Worm (Caenorhabditis elegans) whole organism, early embryonic: ENCODE measurements around the gene C27C12.4.

ENCODE experiments used
- B0310.2 ChIP-seq: sonication (generic microtip); optimal IDR thresholded peaks from 2 replicates; lab custom pipeline; 2016; ENCODE audit warnings: mild to moderate bottlenecking, missing genetic modification characterization, missing compliant biosample characterization
- F13C5.2 ChIP-seq: sonication (generic microtip); optimal IDR thresholded peaks from 2 replicates; lab custom pipeline; 2017; ENCODE audit warnings: mild to moderate bottlenecking, missing genetic modification characterization, inconsistent platforms, missing compliant biosample characterization
- aly-1 ChIP-seq: sonication (generic microtip); optimal IDR thresholded peaks from 2 replicates; lab custom pipeline; 2016; ENCODE audit warnings: missing genetic modification characterization, missing compliant biosample characterization
- ama-1 ChIP-seq: fragments of 150-350 bp; optimal IDR thresholded peaks from 2 replicates; lab custom pipeline; 2014
- ceh-13 ChIP-seq: fragments of 200-800 bp; sonication (Bioruptor generic); optimal IDR thresholded peaks from 2 replicates; lab custom pipeline; 2018; ENCODE audit warnings: mild to moderate bottlenecking, missing genetic modification characterization, missing compliant biosample characterization
- ceh-36 ChIP-seq: sonication (generic microtip); optimal IDR thresholded peaks from 2 replicates; lab custom pipeline; 2016; ENCODE audit warnings: missing genetic modification characterization, inconsistent platforms, missing compliant biosample characterization
- ets-7 ChIP-seq: sonication (generic microtip); optimal IDR thresholded peaks from 2 replicates; lab custom pipeline; 2016; ENCODE audit warnings: missing genotype, missing genetic modification characterization, missing compliant biosample characterization
- flt-1 ChIP-seq: fragments of 200-800 bp; sonication (Bioruptor generic); IDR thresholded peaks from 2 replicates; pipeline ENCODE4 v1.3.6; 2022; ENCODE audit warnings: missing genetic modification characterization, missing compliant biosample characterization
- hmbx-1 ChIP-seq: sonication (generic microtip); optimal IDR thresholded peaks from 2 replicates; lab custom pipeline; 2016; ENCODE audit warnings: mild to moderate bottlenecking, missing genetic modification characterization, missing compliant biosample characterization
- hmg-4 ChIP-seq: fragments of 200-800 bp; sonication (Bioruptor generic); optimal IDR thresholded peaks from 2 replicates; lab custom pipeline; 2018; ENCODE audit warnings: mild to moderate bottlenecking, missing genetic modification characterization, missing compliant biosample characterization
- hnd-1 ChIP-seq: sonication (generic microtip); optimal IDR thresholded peaks from 2 replicates; lab custom pipeline; 2016; ENCODE audit warnings: missing genetic modification characterization, missing compliant biosample characterization
- pes-1 ChIP-seq: fragments of 200-800 bp; sonication (Bioruptor generic); IDR thresholded peaks from 2 replicates; pipeline ENCODE4 v1.3.6; 2022; ENCODE audit warnings: missing genetic modification reagents, missing genetic modification characterization, missing compliant biosample characterization
- scrt-1 ChIP-seq: fragments of 200-800 bp; sonication (Bioruptor generic); IDR thresholded peaks from 2 replicates; pipeline ENCODE4 v1.3.6; 2022; ENCODE audit warnings: missing genetic modification characterization, missing compliant biosample characterization
- sea-1 ChIP-seq: fragments of 200-800 bp; sonication (Bioruptor generic); conservative IDR thresholded peaks from 2 replicates; pipeline ENCODE4 v1.3.6; 2022; ENCODE audit warnings: missing genetic modification characterization, missing compliant biosample characterization
- tbx-11 ChIP-seq: fragments of 200-800 bp; sonication (Bioruptor generic); IDR thresholded peaks from 2 replicates; pipeline ENCODE4 v1.3.6; 2022; ENCODE audit warnings: missing genetic modification characterization, missing compliant biosample characterization
- tbx-37 ChIP-seq: fragments of 200-800 bp; sonication (Bioruptor generic); conservative IDR thresholded peaks from 2 replicates; pipeline ENCODE4 v1.3.6; 2022; ENCODE audit warnings: missing genetic modification reagents, missing genetic modification characterization, missing compliant biosample characterization
- tra-4 ChIP-seq: sonication (generic microtip); optimal IDR thresholded peaks from 2 replicates; lab custom pipeline; 2017; ENCODE audit warnings: missing genetic modification characterization, missing compliant biosample characterization

The C27C12.4 gene

DNA sequence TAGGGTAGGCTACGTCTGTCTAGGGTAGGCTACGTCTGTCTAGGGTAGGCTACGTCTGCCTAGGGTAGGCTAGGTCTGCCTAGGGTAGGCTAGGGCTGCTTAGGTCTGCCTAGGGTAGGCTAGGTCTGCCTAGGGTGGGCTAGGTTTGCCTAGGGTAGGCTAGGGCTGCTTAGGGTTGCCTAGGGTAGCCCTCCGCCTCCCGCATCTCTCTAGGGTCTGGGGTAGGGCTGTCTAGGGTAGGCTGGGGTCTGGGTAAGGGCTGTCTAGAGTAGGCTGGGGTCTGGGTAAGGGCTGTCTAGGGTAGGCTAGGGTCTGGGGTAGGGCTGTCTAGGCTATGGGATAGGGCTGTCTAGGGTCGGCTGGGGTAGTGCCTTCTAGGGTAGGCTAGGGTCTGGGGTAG lies 23.8 kb downstream of the C27C12.4 start:
- TF ChIP-seq tbx-11 (GFP tag; lab: Robert Waterston, UW) (no peak), tra-4 (no peak), flt-1 (GFP tag; lab: Robert Waterston, UW) (no peak), scrt-1 (GFP tag; lab: Robert Waterston, UW) (no peak), aly-1 (no peak), pes-1 (GFP tag; lab: Robert Waterston, UW) (no peak), B0310.2 (tag; lab: Kevin White, UChicago) (no peak), F13C5.2 (no peak), ets-7 (tag; lab: Kevin White, UChicago) (no peak), ceh-13 (GFP tag; lab: Kevin White, UChicago) (no peak), hnd-1 (tag; lab: Kevin White, UChicago) (no peak), tbx-37 (no peak), ama-1 (lab: Kevin White, UChicago) (no peak), sea-1 (GFP tag; lab: Robert Waterston, UW) (no peak), hmg-4 (GFP tag; lab: Kevin White, UChicago) (no peak), hmbx-1 (tag; lab: Kevin White, UChicago) (no peak)

DNA sequence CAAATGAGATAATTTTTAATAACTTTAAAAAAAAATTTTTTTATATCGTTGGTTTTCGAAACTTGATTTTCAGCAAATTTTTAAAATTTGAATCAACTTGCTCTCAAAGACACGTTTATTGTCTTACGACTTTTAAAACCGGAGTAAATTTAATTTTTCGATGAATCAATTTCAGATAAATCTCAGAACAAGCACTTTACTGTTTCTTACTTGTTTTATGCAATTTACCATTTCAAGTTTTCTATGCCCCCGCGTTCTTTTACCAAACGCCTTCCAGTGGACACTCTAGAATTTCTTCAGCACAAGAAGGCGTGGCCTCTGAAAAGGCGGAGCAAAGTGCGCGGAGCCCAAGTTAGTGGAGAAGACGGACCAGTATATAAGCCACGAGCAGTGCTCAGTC lies 27.2 kb downstream of the C27C12.4 start, which contains the start of gene flp-8:
Gene flp-8, plus strand, starts transcription at position 301 of the 400 bp plus-strand sequence.
- TF ChIP-seq tbx-37 = no peak
- TF ChIP-seq ceh-36 (tag; lab: Kevin White, UChicago) = no peak
- no peak for TF ChIP-seq ceh-13 (GFP tag; lab: Kevin White, UChicago)
- no peak for TF ChIP-seq aly-1
- no peak for TF ChIP-seq tbx-11 (GFP tag; lab: Robert Waterston, UW)
- TF ChIP-seq hmbx-1 (tag; lab: Kevin White, UChicago) = no peak
- no peak for TF ChIP-seq sea-1 (GFP tag; lab: Robert Waterston, UW)
- TF ChIP-seq B0310.2 (tag; lab: Kevin White, UChicago) = no peak

DNA sequence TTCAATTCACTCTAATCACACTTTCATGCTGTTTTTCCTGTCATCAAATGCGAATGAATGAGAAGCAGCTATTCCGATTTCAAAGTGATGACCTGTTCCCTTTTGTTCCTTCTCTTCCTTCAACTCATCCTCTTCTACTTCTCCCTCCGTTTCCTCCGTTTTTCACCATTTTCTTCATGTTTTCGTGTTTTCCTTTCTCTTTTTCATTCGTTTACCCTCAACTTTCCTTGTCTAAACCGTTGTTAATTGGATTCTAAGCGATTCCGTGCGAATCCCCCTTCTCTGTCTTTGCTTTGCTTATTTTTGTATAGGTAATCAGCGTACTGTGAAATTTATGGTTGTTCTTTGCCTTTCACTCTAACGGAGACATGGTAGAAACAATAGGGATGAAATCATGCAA lies 32.0 kb downstream of the C27C12.4 start:
- no peak for TF ChIP-seq hnd-1 (tag; lab: Kevin White, UChicago)
- no peak for TF ChIP-seq B0310.2 (tag; lab: Kevin White, UChicago)
- no peak for TF ChIP-seq aly-1
- TF ChIP-seq ama-1 (lab: Kevin White, UChicago) = no peak
- TF ChIP-seq sea-1 (GFP tag; lab: Robert Waterston, UW) = no peak

DNA sequence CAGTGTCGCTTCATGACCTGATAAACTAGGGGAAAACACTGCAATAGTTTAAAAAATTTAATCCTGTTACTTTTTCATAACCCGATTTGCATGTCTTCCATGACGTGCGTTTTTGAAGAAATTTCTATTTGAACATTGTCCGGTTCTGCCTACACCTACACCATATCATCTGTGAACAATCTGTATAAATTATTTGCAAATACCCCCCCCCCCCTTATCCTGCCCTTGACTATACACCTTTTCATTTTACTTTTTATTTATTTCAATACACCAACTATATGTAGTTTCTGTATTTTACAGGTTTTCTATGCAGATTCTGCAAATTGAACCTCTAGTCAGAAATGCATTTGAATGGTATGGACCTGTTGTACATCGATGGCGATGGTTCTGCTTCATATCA lies 34.3 kb downstream of the C27C12.4 start, which contains the start of gene daf-6:
Gene daf-6, plus strand, starts transcription at position 301 of the 400 bp plus-strand sequence.
- TF ChIP-seq tra-4 (no peak), ama-1 (lab: Kevin White, UChicago) (no peak), aly-1 (no peak)

DNA sequence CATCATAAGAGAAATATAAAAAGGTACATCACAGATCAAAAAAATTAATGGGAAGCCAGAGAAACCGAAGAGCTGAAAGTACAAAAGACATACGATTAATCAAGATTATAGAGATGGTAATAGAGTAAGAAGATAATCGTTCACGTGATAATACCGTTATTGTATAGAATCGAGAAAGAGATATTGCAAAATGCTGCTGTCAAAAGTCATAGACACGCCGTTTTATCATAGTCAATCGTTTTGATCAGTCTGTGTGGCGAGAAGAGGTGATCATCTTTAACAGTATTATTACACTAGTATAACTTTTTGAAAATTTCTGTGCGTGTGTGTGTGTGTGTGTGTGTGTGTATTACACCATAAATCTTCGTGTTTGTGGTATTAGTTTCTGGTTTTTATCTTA lies 40.5 kb downstream of the C27C12.4 start:
- TF ChIP-seq pes-1 (GFP tag; lab: Robert Waterston, UW) (no peak), B0310.2 (tag; lab: Kevin White, UChicago) (no peak), F13C5.2 (no peak)

DNA sequence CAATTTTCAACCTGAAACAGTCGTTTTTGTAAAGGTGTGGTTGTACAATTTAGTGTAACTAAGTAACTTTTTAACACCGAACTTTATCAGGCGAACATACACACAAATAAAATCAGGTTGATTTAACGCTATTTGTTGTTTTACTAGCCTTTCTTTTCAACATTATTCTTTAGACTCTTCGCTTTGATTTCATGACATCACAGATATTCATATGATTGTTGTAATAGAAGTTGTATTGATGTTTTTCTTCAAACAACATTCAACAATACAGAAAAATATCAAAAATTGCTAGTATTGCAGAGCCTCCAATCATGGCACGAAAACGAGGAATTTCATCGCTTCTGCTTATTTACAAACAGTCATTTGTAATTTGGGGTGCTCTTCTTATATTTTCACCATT lies 41.0 kb downstream of the C27C12.4 start, which contains the start of gene nac-1:
Gene nac-1, plus strand, starts transcription at position 301 of the 400 bp plus-strand sequence.
- TF ChIP-seq B0310.2 (tag; lab: Kevin White, UChicago) (no peak), F13C5.2 (no peak), aly-1 (no peak), flt-1 (GFP tag; lab: Robert Waterston, UW) (no peak), hnd-1 (tag; lab: Kevin White, UChicago) (no peak), tbx-37 (no peak), sea-1 (GFP tag; lab: Robert Waterston, UW) (no peak), tbx-11 (GFP tag; lab: Robert Waterston, UW) (no peak), ets-7 (tag; lab: Kevin White, UChicago) (no peak), ceh-13 (GFP tag; lab: Kevin White, UChicago) (no peak), tra-4 (no peak), ama-1 (lab: Kevin White, UChicago) (no peak), pes-1 (GFP tag; lab: Robert Waterston, UW) (no peak), hmbx-1 (tag; lab: Kevin White, UChicago) (no peak), ceh-36 (tag; lab: Kevin White, UChicago) (no peak)

DNA sequence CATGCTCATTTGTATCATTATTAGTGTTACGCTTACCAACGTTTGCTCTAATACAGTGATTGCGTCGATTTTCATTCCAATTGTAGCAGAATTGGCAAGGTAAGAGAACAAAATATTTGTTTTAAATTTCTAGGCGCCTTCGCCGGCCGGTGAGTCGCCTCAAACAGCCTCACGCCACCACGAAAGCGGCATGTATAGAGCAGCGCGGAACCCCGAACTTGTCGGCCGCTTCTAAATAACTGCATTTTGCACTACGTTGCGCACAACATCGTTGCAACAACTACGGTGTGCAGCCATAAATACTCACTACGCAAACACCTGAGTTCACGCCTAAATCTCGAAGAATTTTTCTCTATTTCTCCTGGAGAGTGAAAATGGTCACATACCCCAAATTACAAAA lies 43.3 kb downstream of the C27C12.4 start:
- TF ChIP-seq aly-1 (no peak), ceh-13 (GFP tag; lab: Kevin White, UChicago) (no peak), flt-1 (GFP tag; lab: Robert Waterston, UW) (no peak), hmg-4 (GFP tag; lab: Kevin White, UChicago) (no peak), F13C5.2 (no peak), pes-1 (GFP tag; lab: Robert Waterston, UW) (no peak), hmbx-1 (tag; lab: Kevin White, UChicago) (no peak), B0310.2 (tag; lab: Kevin White, UChicago) (no peak), scrt-1 (GFP tag; lab: Robert Waterston, UW) (no peak), hnd-1 (tag; lab: Kevin White, UChicago) (no peak), ceh-36 (tag; lab: Kevin White, UChicago) (no peak), tbx-37 (no peak), ets-7 (tag; lab: Kevin White, UChicago) (no peak)

DNA sequence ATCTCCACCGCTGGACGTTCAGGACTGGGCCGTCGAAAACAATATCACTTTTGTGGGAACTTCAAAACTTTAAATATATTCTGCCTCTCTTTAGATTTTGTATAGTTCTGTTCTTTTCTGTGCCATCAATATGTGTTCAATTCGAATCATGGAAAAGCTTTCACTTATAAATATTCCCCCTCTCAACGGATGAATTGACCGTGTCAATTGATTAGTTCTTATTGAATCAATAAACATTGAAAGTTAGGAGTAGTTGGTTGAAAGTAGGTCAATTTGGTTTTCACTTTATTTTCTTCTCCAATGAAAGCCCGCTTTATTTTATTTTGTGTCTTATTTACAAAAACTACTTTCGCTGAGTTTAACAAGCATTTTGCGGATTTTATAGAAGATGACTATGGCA lies 44.3 kb downstream of the C27C12.4 start, which contains the start of gene lips-8:
Gene lips-8, plus strand, starts transcription at position 301 of the 400 bp plus-strand sequence.
- no peak for TF ChIP-seq ama-1 (lab: Kevin White, UChicago)
- no peak for TF ChIP-seq tbx-11 (GFP tag; lab: Robert Waterston, UW)
- no peak for TF ChIP-seq pes-1 (GFP tag; lab: Robert Waterston, UW)
- no peak for TF ChIP-seq tbx-37
- no peak for TF ChIP-seq hnd-1 (tag; lab: Kevin White, UChicago)
- no peak for TF ChIP-seq F13C5.2
- no peak for TF ChIP-seq ets-7 (tag; lab: Kevin White, UChicago)
- no peak for TF ChIP-seq flt-1 (GFP tag; lab: Robert Waterston, UW)
- no peak for TF ChIP-seq aly-1
- no peak for TF ChIP-seq hmg-4 (GFP tag; lab: Kevin White, UChicago)
- no peak for TF ChIP-seq tra-4
- no peak for TF ChIP-seq ceh-36 (tag; lab: Kevin White, UChicago)
- no peak for TF ChIP-seq hmbx-1 (tag; lab: Kevin White, UChicago)
- no peak for TF ChIP-seq scrt-1 (GFP tag; lab: Robert Waterston, UW)
- no peak for TF ChIP-seq sea-1 (GFP tag; lab: Robert Waterston, UW)
- no peak for TF ChIP-seq B0310.2 (tag; lab: Kevin White, UChicago)
- no peak for TF ChIP-seq ceh-13 (GFP tag; lab: Kevin White, UChicago)
